Fruit fly (Drosophila melanogaster) whole organism: ENCODE measurements around the gene BthD.

Experiments used
- CG8478 ChIP-seq: fragments of >200 bp; optimal IDR thresholded peaks from 2 replicates; lab custom pipeline; 2018; ENCODE audit warnings: inconsistent platforms
- EcR ChIP-seq, 2 experiments: fragments of >200 bp; optimal IDR thresholded peaks; 2 replicates each; lab custom pipeline; 2017; ENCODE audit warnings: missing biosample characterization in 2 of 2, missing genetic modification characterization in 2 of 2, missing genetic modification reagents in 2 of 2
- pan ChIP-seq: fragments of >200 bp; optimal IDR thresholded peaks from 2 replicates; lab custom pipeline; 2017
- usp ChIP-seq: fragments of >200 bp; optimal IDR thresholded peaks from 2 replicates; lab custom pipeline; 2017; ENCODE audit warnings: missing biosample characterization, missing genetic modification characterization, mixed read lengths

DNA sequence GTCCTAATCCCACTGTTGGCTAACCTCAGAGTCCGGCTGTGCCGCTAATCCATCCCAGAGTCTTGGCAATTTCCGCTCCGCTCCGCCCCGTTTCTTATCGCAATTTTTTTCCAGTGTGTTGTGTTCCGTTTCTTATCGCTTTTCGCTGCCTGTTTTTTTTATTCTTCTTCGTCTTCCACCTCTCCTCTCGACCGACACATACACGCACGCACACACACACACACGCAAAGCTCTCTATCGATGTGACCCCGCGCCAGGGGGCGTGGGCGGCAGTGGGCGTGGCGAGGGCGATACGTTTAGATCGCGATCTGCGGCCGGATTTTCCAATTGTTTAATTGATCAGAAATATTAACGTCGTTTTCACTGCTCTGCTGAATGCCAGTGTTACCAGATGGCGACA is 4.1 kb downstream of the BthD start:
- no peak for TF ChIP-seq usp
- no peak for TF ChIP-seq CG8478 (lab: Kevin White, UChicago)
- TF ChIP-seq EcR (GFP tag; optimal IDR thresholded peaks at IDR 0.05; lab: Kevin White, UChicago) = no peak
- no peak for TF ChIP-seq pan (lab: Kevin White, UChicago)
